Worm (Caenorhabditis elegans) whole organism, mixed stage, embryonic: ENCODE results near the gene hsp-75.

Experiments used
- M03D4.4 ChIP-seq: sonication (generic microtip); optimal IDR thresholded peaks from 2 replicates; lab custom pipeline; 2017; ENCODE audit warnings: mild to moderate bottlenecking, missing genetic modification characterization, missing compliant biosample characterization
- bed-3 ChIP-seq: fragments of 200-800 bp; sonication (Bioruptor generic); optimal IDR thresholded peaks from 3 replicates; lab custom pipeline; 2018; ENCODE audit warnings: mild to moderate bottlenecking, missing genetic modification characterization, moderate library complexity, missing compliant biosample characterization
- blmp-1 ChIP-seq: fragments of 150-350 bp; optimal IDR thresholded peaks from 2 replicates; lab custom pipeline; 2014; ENCODE audit warnings: missing biosample characterization, missing genetic modification characterization
- ceh-39 ChIP-seq: fragments of 150-350 bp; optimal IDR thresholded peaks from 2 replicates; lab custom pipeline; 2014; ENCODE audit warnings: missing biosample characterization, missing genetic modification characterization
- ceh-43 ChIP-seq: fragments of 200-800 bp; sonication (Bioruptor generic); optimal IDR thresholded peaks from 2 replicates; lab custom pipeline; 2018; ENCODE audit warnings: mild to moderate bottlenecking, missing genetic modification characterization, moderate library complexity, missing compliant biosample characterization
- ceh-83 ChIP-seq: fragments of 200-800 bp; sonication (Bioruptor generic); optimal IDR thresholded peaks from 2 replicates; lab custom pipeline; 2018; ENCODE audit warnings: mild to moderate bottlenecking, missing genetic modification characterization, missing compliant biosample characterization
- ces-1 ChIP-seq: fragments of 150-350 bp; optimal IDR thresholded peaks from 2 replicates; lab custom pipeline; 2014; ENCODE audit warnings: missing biosample characterization, missing genetic modification reagents, missing genetic modification characterization
- drap-1 ChIP-seq: fragments of 200-800 bp; sonication (Bioruptor generic); optimal IDR thresholded peaks from 3 replicates; lab custom pipeline; 2018; ENCODE audit warnings: mild to moderate bottlenecking, missing genetic modification characterization, missing compliant biosample characterization
- elt-1 ChIP-seq: sonication (generic microtip); optimal IDR thresholded peaks from 2 replicates; lab custom pipeline; 2017; ENCODE audit warnings: missing genetic modification characterization, mild to moderate bottlenecking, missing compliant biosample characterization, antibody characterized with exemption, moderate library complexity, borderline replicate concordance; ENCODE audit not compliant: insufficient read depth
- elt-3 ChIP-seq: fragments of 150-350 bp; optimal IDR thresholded peaks from 2 replicates; lab custom pipeline; 2014; ENCODE audit warnings: missing biosample characterization, missing genetic modification characterization
- flh-1 ChIP-seq: fragments of 200-800 bp; sonication (Bioruptor generic); optimal IDR thresholded peaks from 2 replicates; lab custom pipeline; 2018; ENCODE audit warnings: mild to moderate bottlenecking, missing genetic modification characterization, moderate library complexity, missing compliant biosample characterization
- hlh-1 ChIP-seq: fragments of 150-350 bp; optimal IDR thresholded peaks from 2 replicates; lab custom pipeline; 2014; ENCODE audit warnings: missing biosample characterization, missing genetic modification reagents, missing genetic modification characterization
- lin-13 ChIP-seq: fragments of 150-350 bp; optimal IDR thresholded peaks from 2 replicates; lab custom pipeline; 2014; ENCODE audit warnings: missing biosample characterization, missing genetic modification characterization
- lin-32 ChIP-seq: fragments of 200-800 bp; sonication (Bioruptor generic); optimal IDR thresholded peaks from 2 replicates; lab custom pipeline; 2018; ENCODE audit warnings: mild to moderate bottlenecking, missing genetic modification characterization, missing compliant biosample characterization
- lsy-2 ChIP-seq: fragments of 150-350 bp; optimal IDR thresholded peaks from 2 replicates; lab custom pipeline; 2014; ENCODE audit warnings: missing biosample characterization, missing genetic modification characterization
- mab-5 ChIP-seq: fragments of 150-350 bp; optimal IDR thresholded peaks from 2 replicates; lab custom pipeline; 2014; ENCODE audit warnings: missing biosample characterization, missing genetic modification characterization
- mep-1 ChIP-seq: fragments of 150-350 bp; optimal IDR thresholded peaks from 2 replicates; lab custom pipeline; 2017; ENCODE audit warnings: missing biosample characterization, missing genetic modification reagents, missing genetic modification characterization, inconsistent platforms
- mls-2 ChIP-seq: sonication (generic microtip); optimal IDR thresholded peaks from 2 replicates; lab custom pipeline; 2016; ENCODE audit warnings: mild to moderate bottlenecking, missing genetic modification characterization, moderate library complexity, missing compliant biosample characterization
- nhr-12 ChIP-seq: fragments of 150-350 bp; optimal IDR thresholded peaks from 2 replicates; lab custom pipeline; 2014; ENCODE audit warnings: missing biosample characterization, missing genetic modification characterization
- nhr-237 ChIP-seq: fragments of 150-350 bp; optimal IDR thresholded peaks from 2 replicates; lab custom pipeline; 2014; ENCODE audit warnings: missing biosample characterization, missing genetic modification characterization
- nhr-28 ChIP-seq: fragments of 150-350 bp; optimal IDR thresholded peaks from 2 replicates; lab custom pipeline; 2014; ENCODE audit warnings: missing biosample characterization, missing genetic modification characterization
- nhr-76 ChIP-seq: sonication (generic microtip); optimal IDR thresholded peaks from 2 replicates; lab custom pipeline; 2017; ENCODE audit warnings: missing biosample characterization, missing genetic modification characterization
- pha-4 ChIP-seq: fragments of 150-350 bp; optimal IDR thresholded peaks from 2 replicates; lab custom pipeline; 2018; ENCODE audit warnings: missing biosample characterization, missing genetic modification reagents, missing genetic modification characterization
- sptf-1 ChIP-seq: sonication (generic microtip); optimal IDR thresholded peaks from 2 replicates; lab custom pipeline; 2017; ENCODE audit warnings: mild to moderate bottlenecking, missing genetic modification characterization, moderate library complexity, missing compliant biosample characterization
- tbx-8 ChIP-seq: fragments of 200-800 bp; sonication (Bioruptor generic); optimal IDR thresholded peaks from 2 replicates; lab custom pipeline; 2018; ENCODE audit warnings: mild to moderate bottlenecking, missing genetic modification characterization, moderate library complexity, missing compliant biosample characterization
- unc-120 ChIP-seq: sonication (generic microtip); optimal IDR thresholded peaks from 2 replicates; lab custom pipeline; 2017; ENCODE audit warnings: missing genetic modification characterization, missing compliant biosample characterization; ENCODE audit not compliant: poor library complexity, severe bottlenecking
- unc-39 ChIP-seq: fragments of 150-350 bp; optimal IDR thresholded peaks from 2 replicates; lab custom pipeline; 2014; ENCODE audit warnings: missing biosample characterization, missing genetic modification characterization
- unc-62 ChIP-seq: fragments of 150-350 bp; optimal IDR thresholded peaks from 2 replicates; lab custom pipeline; 2014; ENCODE audit warnings: missing biosample characterization, missing genetic modification reagents, missing genetic modification characterization
- zip-8 ChIP-seq: fragments of 150-350 bp; optimal IDR thresholded peaks from 2 replicates; lab custom pipeline; 2014; ENCODE audit warnings: missing biosample characterization, missing genetic modification characterization

Gene hsp-75

ce11 chrIII:7197973-7198372 lies 28.5 kb downstream of the hsp-75 start, which contains the start of gene exos-9:
exos-9 (minus strand) TSS chrIII:7198073.
- no peak for TF ChIP-seq pha-4 (tag; lab: Kevin White, UChicago)
- no peak for TF ChIP-seq unc-120 (tag; lab: Kevin White, UChicago)
- TF ChIP-seq mls-2 = no peak
- no peak for TF ChIP-seq nhr-237 (tag; lab: Kevin White, UChicago)

ce11 chrIII:7195325-7195724 lies 31.2 kb downstream of the hsp-75 start, which contains the start of gene F37C12.18:
F37C12.18 (minus strand) TSS chrIII:7195425.
- TF ChIP-seq ceh-43 (GFP tag; lab: Kevin White, UChicago) = no peak
- no peak for TF ChIP-seq mls-2
- no peak for TF ChIP-seq mab-5 (tag; lab: Kevin White, UChicago)
- TF ChIP-seq zip-8 (tag; lab: Kevin White, UChicago) = no peak
- TF ChIP-seq sptf-1 (tag; lab: Kevin White, UChicago) = no peak
- TF ChIP-seq nhr-12 (tag; lab: Kevin White, UChicago) = no peak
- TF ChIP-seq M03D4.4 (tag; lab: Kevin White, UChicago) = no peak
- no peak for TF ChIP-seq nhr-76 (tag; lab: Kevin White, UChicago)
- no peak for TF ChIP-seq hlh-1
- TF ChIP-seq nhr-237 (tag; lab: Kevin White, UChicago) = no peak
- no peak for TF ChIP-seq elt-1 (tag; lab: Kevin White, UChicago)
- TF ChIP-seq elt-3 = no peak
- TF ChIP-seq flh-1 (GFP tag; lab: Kevin White, UChicago) = no peak

- TF ChIP-seq lsy-2 (no peak), nhr-28 (no peak), drap-1 (GFP tag; lab: Kevin White, UChicago) (no peak), lin-13 (tag; lab: Kevin White, UChicago) (no peak), sptf-1 (tag; lab: Kevin White, UChicago) (no peak)
Observed at ce11 chrIII:7192942-7193665, 33.4 kb downstream of the hsp-75 start, which contains the start of gene mec-14. mec-14 (minus strand) TSS chrIII:7192992.

- TF ChIP-seq bed-3 (GFP tag; lab: Kevin White, UChicago) (no peak), flh-1 (GFP tag; lab: Kevin White, UChicago) (no peak), nhr-12 (tag; lab: Kevin White, UChicago) (no peak), ceh-43 (GFP tag; lab: Kevin White, UChicago) (no peak), M03D4.4 (tag; lab: Kevin White, UChicago) (no peak), ces-1 (GFP tag; lab: Kevin White, UChicago) (peak; percentile 92), zip-8 (tag; lab: Kevin White, UChicago) (no peak), unc-39 (tag; lab: Kevin White, UChicago) (no peak), tbx-8 (GFP tag; lab: Kevin White, UChicago) (no peak), mep-1 (tag; lab: Kevin White, UChicago) (peak; percentile 87), unc-62 (peak; percentile 3), pha-4 (tag; lab: Kevin White, UChicago) (peak; percentile 54), lin-32 (GFP tag; lab: Kevin White, UChicago) (no peak), blmp-1 (tag; lab: Kevin White, UChicago) (no peak), unc-120 (tag; lab: Kevin White, UChicago) (peak; percentile 6), elt-3 (no peak), lsy-2 (peak; percentile 82), ceh-83 (GFP tag; lab: Kevin White, UChicago) (no peak), nhr-237 (tag; lab: Kevin White, UChicago) (peak; percentile 85), ceh-39 (tag; lab: Kevin White, UChicago) (peak; percentile 73), sptf-1 (tag; lab: Kevin White, UChicago) (peak; percentile 26), lin-13 (tag; lab: Kevin White, UChicago) (peak; percentile 16)
Observed at ce11 chrIII:7189581-7190128, 36.9 kb downstream of the hsp-75 start, which contains the start of gene rps-21. rps-21 (minus strand) TSS chrIII:7189631.
